Worm (Caenorhabditis elegans): ENCODE measurements around the gene str-260.

str-260 gene

DNA sequence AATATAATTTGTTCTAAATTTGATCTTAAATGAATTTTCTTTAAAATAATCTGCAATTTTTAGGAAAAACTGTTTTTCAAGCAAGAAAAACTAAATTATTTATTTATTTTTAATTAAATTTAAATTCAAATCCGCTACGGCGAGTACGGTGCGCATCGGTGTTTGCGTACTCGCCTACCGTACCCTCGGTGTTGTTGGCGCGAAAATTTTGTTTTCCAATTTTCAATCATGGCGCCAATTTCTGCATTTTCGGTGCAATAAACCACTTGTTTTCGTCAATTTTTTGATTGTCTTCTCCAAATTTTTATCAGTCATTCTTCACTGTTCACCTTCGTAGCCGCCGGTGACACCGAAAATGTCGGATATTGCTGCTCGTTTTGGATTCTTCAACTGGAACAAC is 51.8 kb downstream of the str-260 start, which contains the start of gene pygl-1 (continued):
- TF ChIP-seq sdz-38 (tag; optimal IDR thresholded peaks at IDR 0.05), result no peak
- no peak for TF ChIP-seq ceh-40 (GFP tag; IDR thresholded peaks at IDR 0.05)
- no peak for TF ChIP-seq madf-10 (tag; optimal IDR thresholded peaks at IDR 0.05)
- no peak for TF ChIP-seq F52B5.7 (tag; optimal IDR thresholded peaks at IDR 0.05)
- TF ChIP-seq ztf-3 (GFP tag; optimal IDR thresholded peaks at IDR 0.05), result no peak
- TF ChIP-seq D2030.7 (GFP tag; IDR thresholded peaks at IDR 0.05), result peak; percentile 99
- no peak for TF ChIP-seq C06A6.2 (GFP tag; conservative IDR thresholded peaks at IDR 0.05)
- TF ChIP-seq Y56A3A.18 (GFP tag; IDR thresholded peaks at IDR 0.05), result no peak
- peak; percentile 99 for TF ChIP-seq lsl-1 (GFP tag; optimal IDR thresholded peaks at IDR 0.05)
- TF ChIP-seq lir-1 (GFP tag; conservative IDR thresholded peaks at IDR 0.05), result peak; percentile 71
- TF ChIP-seq madf-6 (GFP tag; IDR thresholded peaks at IDR 0.05), result peak; percentile 99
- no peak for TF ChIP-seq akir-1 (GFP tag; optimal IDR thresholded peaks at IDR 0.05)
- TF ChIP-seq B0035.1 (tag; optimal IDR thresholded peaks at IDR 0.05), result no peak
- TF ChIP-seq mxl-1 (tag; optimal IDR thresholded peaks at IDR 0.05), result no peak
- TF ChIP-seq xnd-1 (tag; optimal IDR thresholded peaks at IDR 0.05), result peak; percentile 97
- TF ChIP-seq sea-2 (GFP tag; IDR thresholded peaks at IDR 0.05), result no peak
- no peak for TF ChIP-seq nhr-120 (GFP tag; IDR thresholded peaks at IDR 0.05)
- no peak for TF ChIP-seq K12H6.12 (tag; optimal IDR thresholded peaks at IDR 0.05)
- TF ChIP-seq mel-28 (tag; optimal IDR thresholded peaks at IDR 0.05; ENCODE audit: borderline replicate concordance), result no peak
- peak; percentile 70 for TF ChIP-seq hmg-1.2 (GFP tag; IDR thresholded peaks at IDR 0.05)
- TF ChIP-seq F10E7.11 (tag; optimal IDR thresholded peaks at IDR 0.05), result no peak
- no peak for TF ChIP-seq egl-18 (GFP tag; IDR thresholded peaks at IDR 0.05)
- TF ChIP-seq atf-7 (tag; optimal IDR thresholded peaks at IDR 0.05), result no peak
- TF ChIP-seq ztf-18 (tag; optimal IDR thresholded peaks at IDR 0.05), result no peak
- TF ChIP-seq nhr-27 (tag; optimal IDR thresholded peaks at IDR 0.05), result no peak
- TF ChIP-seq ama-1 (optimal IDR thresholded peaks at IDR 0.05), result no peak
- no peak for TF ChIP-seq ama-1 (GFP tag; optimal IDR thresholded peaks at IDR 0.05)
- TF ChIP-seq hmg-20 (GFP tag; IDR thresholded peaks at IDR 0.05), result no peak
- no peak for TF ChIP-seq nhr-179 (tag; optimal IDR thresholded peaks at IDR 0.05)
- no peak for TF ChIP-seq chd-7 (tag; optimal IDR thresholded peaks at IDR 0.05)
- TF ChIP-seq attf-6 (GFP tag; IDR thresholded peaks at IDR 0.05), result peak; percentile 81
- TF ChIP-seq ZK185.1 (tag; optimal IDR thresholded peaks at IDR 0.05; ENCODE audit: poor library complexity, severe bottlenecking), result no peak
- TF ChIP-seq unc-130 (GFP tag; optimal IDR thresholded peaks at IDR 0.05), result peak; percentile 95
- peak; percentile 87 for TF ChIP-seq dox-1 (GFP tag; IDR thresholded peaks at IDR 0.05)
- no peak for TF ChIP-seq hlh-12 (tag; optimal IDR thresholded peaks at IDR 0.05)
- no peak for TF ChIP-seq ztf-26 (tag; optimal IDR thresholded peaks at IDR 0.05)
- TF ChIP-seq egrh-3 (GFP tag; IDR thresholded peaks at IDR 0.05), result peak; percentile 12; the same call in 1 of the 2 replicates
- peak; percentile 94 for TF ChIP-seq tlf-1 (GFP tag; optimal IDR thresholded peaks at IDR 0.05)
- no peak for TF ChIP-seq Y53F4B.3 (GFP tag; IDR thresholded peaks at IDR 0.05)

DNA sequence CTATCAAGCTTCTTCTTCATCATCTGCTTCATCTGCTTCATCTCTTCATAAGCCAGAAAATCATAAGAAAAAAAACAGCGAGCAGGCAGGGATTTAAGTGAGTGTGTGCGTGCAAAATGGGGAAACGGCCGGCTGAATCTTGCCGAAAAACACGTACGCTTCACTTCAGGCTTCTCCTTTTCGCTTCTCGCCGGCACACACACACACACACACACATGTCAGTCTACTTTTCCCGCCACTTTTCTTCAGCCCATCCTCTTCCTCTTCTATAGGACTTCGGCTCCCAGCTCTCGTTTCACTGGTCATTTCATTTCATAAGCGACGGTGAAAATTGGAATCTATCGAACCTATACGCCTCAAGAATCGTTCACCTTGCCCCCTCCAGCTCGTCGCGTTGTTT is 52.3 kb downstream of the str-260 start:
- no peak for TF ChIP-seq B0019.2 (GFP tag; conservative IDR thresholded peaks at IDR 0.05)
- 0 out of 2 replicates have a peak, but pooled peaks have one; percentile 12 for TF ChIP-seq lin-26 (GFP tag; IDR thresholded peaks at IDR 0.05)
- TF ChIP-seq zfh-2 (GFP tag; conservative IDR thresholded peaks at IDR 0.05), result peak; percentile 50; the same call in 1 of the 2 replicates
